Worm (Caenorhabditis elegans) whole organism, L4 larva: Measurements from ENCODE around the gene fbxb-55.

Experiments used
- mdl-1 ChIP-seq, 2 experiments: fragments of 150-350 bp in 1 of 2; sonication (generic microtip) in 1 of 2; optimal IDR thresholded peaks; 2 replicates each; lab custom pipeline; 2014 to 2017; ENCODE audit warnings: missing biosample characterization in 2 of 2, missing genetic modification characterization in 2 of 2
- snpc-4 ChIP-seq: fragments of 150-350 bp; optimal IDR thresholded peaks from 2 replicates; lab custom pipeline; 2014; ENCODE audit warnings: missing biosample characterization, missing genetic modification characterization

DNA sequence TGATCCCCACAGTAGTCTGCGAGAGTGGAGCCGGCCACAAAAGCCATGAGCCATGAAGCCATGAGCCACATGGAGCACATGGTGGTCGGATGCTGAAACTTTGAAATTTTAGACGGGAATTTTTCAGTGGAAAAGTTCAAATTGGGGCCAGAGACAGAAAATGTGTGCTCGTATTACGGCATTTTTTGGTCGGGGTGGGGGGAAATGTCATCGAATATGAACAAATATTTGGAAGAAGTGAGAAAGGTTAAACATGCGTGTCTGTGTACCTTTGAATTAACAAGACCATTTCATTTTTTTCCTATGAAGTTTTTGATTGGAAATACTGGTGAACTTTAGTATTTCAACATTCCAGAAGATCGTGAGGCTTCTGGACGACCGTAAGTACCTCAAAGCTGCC lies 17.0 kb upstream of the fbxb-55 start, which contains the start of gene wrt-5:
- TF ChIP-seq snpc-4 (no peak), mdl-1 (tag; optimal IDR thresholded peaks at IDR 0.05; lab: Kevin White, UChicago) (no peak)
